Fruit fly (Drosophila melanogaster) whole organism, embryonic: ENCODE results near the gene CG6409.

ENCODE experiments used
- Abd-B ChIP-seq: fragments of 200-800 bp; sonication (Bioruptor generic); optimal IDR thresholded peaks from 2 replicates; lab custom pipeline; 2018; ENCODE audit warnings: missing biosample characterization, mild to moderate bottlenecking, missing genetic modification characterization, moderate library complexity
- CG10209 ChIP-seq: fragments of 200-800 bp; sonication (Bioruptor generic); optimal IDR thresholded peaks from 3 replicates; lab custom pipeline; 2017; ENCODE audit warnings: missing biosample characterization, mild to moderate bottlenecking, missing genetic modification characterization, missing genetic modification reagents
- CG10565 ChIP-seq: fragments of 200-800 bp; sonication (Bioruptor generic); optimal IDR thresholded peaks from 3 replicates; lab custom pipeline; 2016; ENCODE audit warnings: missing biosample characterization, mild to moderate bottlenecking, missing genetic modification characterization
- CG10654 ChIP-seq: fragments of 200-800 bp; sonication (Bioruptor generic); optimal IDR thresholded peaks from 2 replicates; lab custom pipeline; 2016; ENCODE audit warnings: missing biosample characterization, missing genetic modification characterization
- CG11085 ChIP-seq: fragments of 200-800 bp; sonication (Bioruptor generic); IDR thresholded peaks from 2 replicates; pipeline ENCODE4 v1.3.6; 2022; ENCODE audit warnings: missing biosample characterization, missing genetic modification characterization
- CG11696 ChIP-seq: fragments of 200-800 bp; sonication (Bioruptor generic); IDR thresholded peaks from 2 replicates; pipeline ENCODE4 v1.3.6; 2022; ENCODE audit warnings: missing biosample characterization, missing genetic modification characterization
- CG12071 ChIP-seq: fragments of 200-800 bp; sonication (Bioruptor generic); optimal IDR thresholded peaks from 3 replicates; lab custom pipeline; 2018; ENCODE audit warnings: missing biosample characterization, mild to moderate bottlenecking, missing genetic modification characterization
- CG12104 ChIP-seq: fragments of 200-800 bp; sonication (Bioruptor generic); optimal IDR thresholded peaks from 3 replicates; lab custom pipeline; 2016; ENCODE audit warnings: missing biosample characterization, missing genetic modification characterization
- CG12769 ChIP-seq: fragments of 200-800 bp; sonication (Bioruptor generic); optimal IDR thresholded peaks from 2 replicates; lab custom pipeline; 2019; ENCODE audit warnings: missing biosample characterization, mild to moderate bottlenecking, missing genetic modification characterization, moderate library complexity
- CG13775 ChIP-seq: fragments of 200-800 bp; sonication (Bioruptor generic); optimal IDR thresholded peaks from 3 replicates; lab custom pipeline; 2017; ENCODE audit warnings: missing biosample characterization, mild to moderate bottlenecking, missing genetic modification characterization
- CG15601 ChIP-seq: fragments of 200-800 bp; sonication (Bioruptor generic); optimal IDR thresholded peaks from 3 replicates; lab custom pipeline; 2019; ENCODE audit warnings: missing biosample characterization, mild to moderate bottlenecking, missing genetic modification characterization, moderate library complexity
- CG17186 ChIP-seq: fragments of 200-800 bp; sonication (Bioruptor generic); optimal IDR thresholded peaks from 3 replicates; lab custom pipeline; 2017; ENCODE audit warnings: missing biosample characterization, missing genetic modification reagents, missing genetic modification characterization
- CG17612 ChIP-seq: fragments of 200-800 bp; sonication (Bioruptor generic); IDR thresholded peaks from 2 replicates; pipeline ENCODE4 v1.3.6; 2022; ENCODE audit warnings: missing biosample characterization, missing genetic modification characterization
- CG17829 ChIP-seq: fragments of 200-800 bp; optimal IDR thresholded peaks from 2 replicates; lab custom pipeline; 2019; ENCODE audit warnings: missing biosample characterization, mild to moderate bottlenecking, missing genetic modification characterization, moderate library complexity
- CG18599 ChIP-seq: fragments of 200-800 bp; sonication (Bioruptor generic); optimal IDR thresholded peaks from 3 replicates; lab custom pipeline; 2017; ENCODE audit warnings: missing biosample characterization, missing genetic modification characterization, mild to moderate bottlenecking, moderate library complexity, missing genetic modification reagents
- CG2712 ChIP-seq: fragments of 200-800 bp; optimal IDR thresholded peaks from 3 replicates; lab custom pipeline; 2019; ENCODE audit warnings: missing biosample characterization, mild to moderate bottlenecking, missing genetic modification characterization, moderate library complexity
- CG2875 ChIP-seq: fragments of 200-800 bp; sonication (Bioruptor generic); optimal IDR thresholded peaks from 2 replicates; lab custom pipeline; 2017; ENCODE audit warnings: missing biosample characterization, mild to moderate bottlenecking, missing genetic modification characterization, missing genetic modification reagents
- CG30020 ChIP-seq: fragments of 200-800 bp; optimal IDR thresholded peaks from 2 replicates; lab custom pipeline; 2019; ENCODE audit warnings: missing biosample characterization, mild to moderate bottlenecking, missing genetic modification characterization, moderate library complexity
- CG30431 ChIP-seq: fragments of 200-800 bp; sonication (Bioruptor generic); optimal IDR thresholded peaks from 2 replicates; lab custom pipeline; 2017; ENCODE audit warnings: missing biosample characterization, missing genetic modification characterization
- CG31441 ChIP-seq: fragments of 200-800 bp; sonication (Bioruptor generic); IDR thresholded peaks from 2 replicates; pipeline ENCODE4 v1.3.6; 2022; ENCODE audit warnings: missing biosample characterization, missing genetic modification characterization
- CG33213 ChIP-seq: fragments of 200-800 bp; sonication (Bioruptor generic); optimal IDR thresholded peaks from 3 replicates; lab custom pipeline; 2016; ENCODE audit warnings: missing biosample characterization, missing genetic modification characterization
- CG6254 ChIP-seq: fragments of 200-800 bp; sonication (Bioruptor generic); optimal IDR thresholded peaks from 3 replicates; lab custom pipeline; 2017; ENCODE audit warnings: mild to moderate bottlenecking, missing biosample characterization, missing genetic modification reagents, missing genetic modification characterization
- CG6654 ChIP-seq: fragments of 200-800 bp; sonication (Bioruptor generic); optimal IDR thresholded peaks from 2 replicates; lab custom pipeline; 2017; ENCODE audit warnings: missing biosample characterization, mild to moderate bottlenecking, missing genetic modification characterization
- CG7372 ChIP-seq: fragments of 200-800 bp; sonication (Bioruptor generic); IDR thresholded peaks from 2 replicates; pipeline ENCODE4 v1.3.6; 2022; ENCODE audit warnings: missing biosample characterization, missing genetic modification characterization
- CG8388 ChIP-seq: fragments of 200-800 bp; sonication (Bioruptor generic); optimal IDR thresholded peaks from 2 replicates; lab custom pipeline; 2019; ENCODE audit warnings: missing biosample characterization, mild to moderate bottlenecking, missing genetic modification characterization, moderate library complexity
- CG9609 ChIP-seq: fragments of 200-800 bp; sonication (Bioruptor generic); optimal IDR thresholded peaks from 3 replicates; lab custom pipeline; 2016; ENCODE audit warnings: missing biosample characterization, missing genetic modification characterization
- D ChIP-seq, 2 experiments: fragments of 200-800 bp in 1 of 2; fragments of >200 bp in 1 of 2; sonication (Bioruptor generic) in 1 of 2; optimal IDR thresholded peaks; 2 replicates in 1 of 2; 3 replicates in 1 of 2; lab custom pipeline; 2017; ENCODE audit warnings: mild to moderate bottlenecking in 1 of 2, missing biosample characterization in 1 of 2, missing genetic modification characterization in 1 of 2, missing genetic modification reagents in 1 of 2
- Dll ChIP-seq: fragments of 200-800 bp; sonication (Bioruptor generic); IDR thresholded peaks from 4 replicates; pipeline ENCODE4 v1.3.6; 2022; ENCODE audit warnings: missing biosample characterization, missing genetic modification characterization; ENCODE audit not compliant: partially characterized antibody
- Eip74EF ChIP-seq, 2 experiments: fragments of 200-800 bp in 1 of 2; fragments of >200 bp in 1 of 2; sonication (Bioruptor generic) in 1 of 2; optimal IDR thresholded peaks; 2 replicates each; lab custom pipeline; 2017 to 2019; ENCODE audit warnings: missing biosample characterization in 2 of 2, missing genetic modification characterization in 2 of 2, mild to moderate bottlenecking in 1 of 2, moderate library complexity in 1 of 2
- H15 ChIP-seq: fragments of 200-800 bp; sonication (Bioruptor generic); IDR thresholded peaks from 3 replicates; pipeline ENCODE4 v1.3.6; 2022; ENCODE audit warnings: missing biosample characterization, missing genetic modification characterization
- Hand ChIP-seq: fragments of 200-800 bp; sonication (Bioruptor generic); optimal IDR thresholded peaks from 2 replicates; lab custom pipeline; 2017; ENCODE audit warnings: mild to moderate bottlenecking, missing biosample characterization, missing genetic modification reagents, missing genetic modification characterization
- MBD-R2 ChIP-seq: fragments of 200-800 bp; sonication (Bioruptor generic); IDR thresholded peaks from 2 replicates; pipeline ENCODE4 v1.3.6; 2022; ENCODE audit warnings: missing biosample characterization, missing genetic modification characterization
- Med ChIP-seq: fragments of 200-800 bp; sonication (Bioruptor generic); peaks from one replicate; lab custom pipeline; 2016; ENCODE audit warnings: missing biosample characterization, missing genetic modification characterization, mild to moderate bottlenecking, inconsistent platforms, moderate library complexity
- Ptx1 ChIP-seq: fragments of 200-800 bp; sonication (Bioruptor generic); IDR thresholded peaks from 2 replicates; pipeline ENCODE4 v1.3.6; 2022; ENCODE audit warnings: missing biosample characterization, missing genetic modification characterization
- Sox102F ChIP-seq: fragments of 200-800 bp; sonication (Bioruptor generic); optimal IDR thresholded peaks from 2 replicates; lab custom pipeline; 2018; ENCODE audit warnings: missing biosample characterization, mild to moderate bottlenecking, missing genetic modification characterization, moderate library complexity
- Xbp1 ChIP-seq: fragments of 200-800 bp; sonication (Bioruptor generic); optimal IDR thresholded peaks from 3 replicates; lab custom pipeline; 2016; ENCODE audit warnings: missing biosample characterization, mild to moderate bottlenecking, missing genetic modification characterization
- abd-A ChIP-seq: fragments of 200-800 bp; sonication (Bioruptor generic); optimal IDR thresholded peaks from 3 replicates; lab custom pipeline; 2019; ENCODE audit warnings: missing biosample characterization, mild to moderate bottlenecking, missing genetic modification characterization, moderate library complexity
- crp ChIP-seq, 2 experiments: fragments of 200-800 bp; sonication (Bioruptor generic); optimal IDR thresholded peaks; 2 replicates in 1 of 2; 3 replicates in 1 of 2; lab custom pipeline; 2017; ENCODE audit warnings: missing biosample characterization in 2 of 2, missing genetic modification characterization in 2 of 2, mild to moderate bottlenecking in 1 of 2, moderate library complexity in 1 of 2
- ewg ChIP-seq: fragments of 200-800 bp; sonication (Bioruptor generic); optimal IDR thresholded peaks from 3 replicates; lab custom pipeline; 2017; ENCODE audit warnings: mild to moderate bottlenecking, missing biosample characterization, missing genetic modification reagents, missing genetic modification characterization
- grau ChIP-seq: fragments of 200-800 bp; optimal IDR thresholded peaks from 3 replicates; lab custom pipeline; 2019; ENCODE audit warnings: missing biosample characterization, mild to moderate bottlenecking, missing genetic modification characterization, moderate library complexity
- gt ChIP-seq: fragments of 200-800 bp; sonication (Bioruptor generic); IDR thresholded peaks from 2 replicates; pipeline ENCODE4 v1.3.6; 2022; ENCODE audit warnings: missing biosample characterization, missing genetic modification characterization
- jigr1 ChIP-seq: fragments of 200-800 bp; sonication (Bioruptor generic); IDR thresholded peaks from 3 replicates; pipeline ENCODE4 v1.3.6; 2022; ENCODE audit warnings: missing biosample characterization, missing genetic modification characterization
- klu ChIP-seq: fragments of 200-800 bp; sonication (Bioruptor generic); IDR thresholded peaks from 2 replicates; pipeline ENCODE4 v1.3.6; 2022; ENCODE audit warnings: missing biosample characterization, missing genetic modification characterization
- nau ChIP-seq: fragments of 200-800 bp; sonication (Bioruptor generic); optimal IDR thresholded peaks from 3 replicates; lab custom pipeline; 2017; ENCODE audit warnings: missing biosample characterization, mild to moderate bottlenecking, missing genetic modification characterization, missing genetic modification reagents
- pan ChIP-seq, 4 experiments: fragments of >200 bp in 3 of 4; fragments of 200-800 bp in 1 of 4; sonication (Bioruptor generic) in 1 of 4; optimal IDR thresholded peaks in 3 of 4; IDR thresholded peaks in 1 of 4; 2 replicates each; pipeline versions ENCODE4 v1.3.6 to Lab custom; 2017 to 2022; ENCODE audit warnings: missing biosample characterization in 2 of 4, missing genetic modification characterization in 2 of 4, mixed read lengths in 1 of 4
- pho ChIP-seq: fragments of 200-800 bp; sonication (Bioruptor generic); optimal IDR thresholded peaks from 2 replicates; lab custom pipeline; 2016; ENCODE audit warnings: missing biosample characterization, missing genetic modification characterization
- phol ChIP-seq: fragments of 200-800 bp; sonication (Bioruptor generic); optimal IDR thresholded peaks from 3 replicates; lab custom pipeline; 2018; ENCODE audit warnings: missing biosample characterization, mild to moderate bottlenecking, missing genetic modification characterization, moderate library complexity
- row ChIP-seq: fragments of 200-800 bp; sonication (Bioruptor generic); IDR thresholded peaks from 3 replicates; pipeline ENCODE4 v1.3.6; 2022; ENCODE audit warnings: missing biosample characterization, missing genetic modification characterization
- sens ChIP-seq: fragments of 200-800 bp; sonication (Bioruptor generic); peaks from one replicate; lab custom pipeline; 2016; ENCODE audit warnings: missing biosample characterization, missing genetic modification characterization

The CG6409 gene

dm6 chr3L:10843273-10843672 lies 38.9 kb downstream of the CG6409 start (continued):
- TF ChIP-seq CG11696 (peak; percentile 96), CG12104 (peak; percentile 44), Eip74EF (GFP tag; optimal IDR thresholded peaks at IDR 0.05; lab: Kevin White, UChicago) (peak in 1 of 2 experiments; percentile 57), CG31441 (GFP tag; lab: Robert Waterston, UW) (peak; percentile 78), gt (no peak), H15 (GFP tag; lab: Robert Waterston, UW) (no peak), CG17186 (peak; percentile 5), CG12769 (no peak), CG33213 (GFP tag; lab: Kevin White, UChicago) (no peak), CG10654 (peak; percentile 18), Xbp1 (peak; percentile 43), Sox102F (peak; percentile 58), sens (GFP tag; lab: Kevin White, UChicago) (peak; percentile 82), CG8388 (GFP tag; lab: Kevin White, UChicago) (peak; percentile 57), CG18599 (GFP tag; lab: Kevin White, UChicago) (peak; percentile 63), D (optimal IDR thresholded peaks at IDR 0.05; lab: Kevin White, UChicago) (no peak), D (GFP tag; optimal IDR thresholded peaks at IDR 0.05; lab: Kevin White, UChicago) (peak; percentile 74), CG6654 (peak; percentile 21), abd-A (tag; lab: Kevin White, UChicago) (no peak), CG6254 (peak; percentile 76), klu (GFP tag; lab: Robert Waterston, UW) (no peak), pan (optimal IDR thresholded peaks at IDR 0.05; lab: Kevin White, UChicago) (no peak), pan (GFP tag; optimal IDR thresholded peaks at IDR 0.05 in 1 of 2, IDR thresholded peaks at IDR 0.05 in 1 of 2) (peak in 1 of 2 experiments; percentile 49), Hand (GFP tag; lab: Kevin White, UChicago) (no peak), CG10209 (GFP tag; lab: Kevin White, UChicago) (peak; percentile 63), CG30020 (tag; lab: Kevin White, UChicago) (peak; percentile 13), ewg (GFP tag; lab: Kevin White, UChicago) (peak; percentile 44), CG2875 (GFP tag; lab: Kevin White, UChicago) (peak; percentile 59), pho (GFP tag; lab: Kevin White, UChicago) (no peak), CG17612 (no peak), CG12071 (GFP tag; lab: Kevin White, UChicago) (no peak), CG30431 (GFP tag; lab: Kevin White, UChicago) (peak; percentile 41), CG2712 (tag; lab: Kevin White, UChicago) (peak; percentile 87), CG17829 (tag; lab: Kevin White, UChicago) (peak; percentile 83), CG10565 (no peak), CG15601 (tag; lab: Kevin White, UChicago) (peak; percentile 79), phol (tag; lab: Kevin White, UChicago) (peak; percentile 87), nau (GFP tag; lab: Kevin White, UChicago) (peak; percentile 47), CG9609 (no peak), CG11085 (GFP tag; lab: Robert Waterston, UW) (no peak), Med (peak; percentile 42), CG13775 (peak; percentile 64), MBD-R2 (no peak), jigr1 (GFP tag; lab: Robert Waterston, UW) (no peak), Abd-B (GFP tag; lab: Kevin White, UChicago) (peak; percentile 37), Ptx1 (GFP tag; lab: Robert Waterston, UW) (peak; percentile 47; the same call in 1 of the 2 replicates), Dll (GFP tag; lab: Robert Waterston, UW) (no peak), crp (GFP tag; optimal IDR thresholded peaks at IDR 0.05; lab: Kevin White, UChicago) (no peak), row (peak; percentile 59), grau (tag; lab: Kevin White, UChicago) (peak; percentile 73), CG7372 (GFP tag; lab: Robert Waterston, UW) (0 out of 2 replicates have a peak, but pooled peaks have one; percentile 38)
